Fruit fly (Drosophila melanogaster): Measurements from ENCODE around the gene CG8159.
A peak's percentile ranks its signal among the peaks of the same experiment; 100 is the strongest.

The CG8159 gene

dm6 chr3R:8712722-8713131 is 13.9 kb upstream of the CG8159 start, which contains the start of gene CG8112:
TSS of gene CG8112 (plus strand) at chr3R:8712933.
- TF ChIP-seq Blimp-1 (GFP tag; optimal IDR thresholded peaks at IDR 0.05) (peak; percentile 23), CG11902 (GFP tag; optimal IDR thresholded peaks at IDR 0.05) (no peak), eg (GFP tag; IDR thresholded peaks at IDR 0.05) (peak; percentile 41; the same call in 2 of the 3 replicates), CG34406 (GFP tag; optimal IDR thresholded peaks at IDR 0.05) (peak; percentile 47), CG6163 (GFP tag; IDR thresholded peaks at IDR 0.05) (peak; percentile 64), Sox15 (GFP tag; optimal IDR thresholded peaks at IDR 0.05) (no peak), Hr39 (GFP tag; optimal IDR thresholded peaks at IDR 0.05) (no peak), lz (GFP tag; optimal IDR thresholded peaks at IDR 0.05) (no peak), Gug (GFP tag; IDR thresholded peaks at IDR 0.05) (no peak), Eip78C (GFP tag) (peak; percentile 63), fkh (GFP tag; optimal IDR thresholded peaks at IDR 0.05) (peak; percentile 9), dac (GFP tag; optimal IDR thresholded peaks at IDR 0.05) (no peak), Ets96B (tag; optimal IDR thresholded peaks at IDR 0.05) (no peak), pdm3 (GFP tag; optimal IDR thresholded peaks at IDR 0.05) (no peak), acj6 (GFP tag; optimal IDR thresholded peaks at IDR 0.05) (peak; percentile 27), Hr4 (GFP tag; optimal IDR thresholded peaks at IDR 0.05) (no peak), CG10631 (GFP tag; optimal IDR thresholded peaks at IDR 0.05) (peak; percentile 19), achi (GFP tag; optimal IDR thresholded peaks at IDR 0.05) (peak; percentile 46), OdsH (GFP tag; optimal IDR thresholded peaks at IDR 0.05) (peak; percentile 14), fd59A (GFP tag; optimal IDR thresholded peaks at IDR 0.05) (no peak), CG6276 (GFP tag; optimal IDR thresholded peaks at IDR 0.05) (peak; percentile 1), CG7368 (GFP tag; optimal IDR thresholded peaks at IDR 0.05) (no peak), Sox14 (GFP tag; optimal IDR thresholded peaks at IDR 0.05) (no peak), CG8119 (GFP tag; IDR thresholded peaks at IDR 0.05) (no peak), salr (GFP tag; optimal IDR thresholded peaks at IDR 0.05) (peak in 1 of 2 experiments; percentile 14), Eip93F (GFP tag; optimal IDR thresholded peaks at IDR 0.05) (no peak), Ets21C (GFP tag; optimal IDR thresholded peaks at IDR 0.05) (no peak), Lpt (GFP tag; optimal IDR thresholded peaks at IDR 0.05) (no peak), Smox (GFP tag; optimal IDR thresholded peaks at IDR 0.05) (no peak), topi (GFP tag; optimal IDR thresholded peaks at IDR 0.05) (peak; percentile 2), svp (GFP tag) (peak; percentile 78), spab (GFP tag; optimal IDR thresholded peaks at IDR 0.05) (peak; percentile 3), cyc (GFP tag; optimal IDR thresholded peaks at IDR 0.05) (no peak), CG9139 (GFP tag; optimal IDR thresholded peaks at IDR 0.05) (no peak), Eip75B (GFP tag; optimal IDR thresholded peaks at IDR 0.05) (no peak), fd85E (GFP tag; optimal IDR thresholded peaks at IDR 0.05) (no peak), vri (GFP tag; optimal IDR thresholded peaks at IDR 0.05) (no peak), CG4318 (GFP tag; optimal IDR thresholded peaks at IDR 0.05) (no peak), CG15336 (GFP tag; IDR thresholded peaks at IDR 0.05) (no peak), net (GFP tag; optimal IDR thresholded peaks at IDR 0.05) (no peak), CG11294 (GFP tag; IDR thresholded peaks at IDR 0.05) (no peak), CG3919 (GFP tag; optimal IDR thresholded peaks at IDR 0.05) (peak; percentile 34), CG6792 (GFP tag; optimal IDR thresholded peaks at IDR 0.05) (no peak), CG31627 (GFP tag; optimal IDR thresholded peaks at IDR 0.05) (no peak), dsx (GFP tag; optimal IDR thresholded peaks at IDR 0.05; ENCODE audit: poor library complexity, severe bottlenecking) (peak; percentile 21), CG32006 (GFP tag; optimal IDR thresholded peaks at IDR 0.05) (peak; percentile 74), CG6854 (GFP tag; optimal IDR thresholded peaks at IDR 0.05) (no peak), CG1621 (tag; optimal IDR thresholded peaks at IDR 0.05) (no peak), Sox102F (GFP tag; optimal IDR thresholded peaks at IDR 0.05) (no peak), ss (GFP tag; optimal IDR thresholded peaks at IDR 0.05) (peak in 1 of 2 experiments; percentile 16), CG3032 (tag; optimal IDR thresholded peaks at IDR 0.05) (peak; percentile 28), CG8632 (GFP tag; optimal IDR thresholded peaks at IDR 0.05) (peak; percentile 59), CG16779 (tag; optimal IDR thresholded peaks at IDR 0.05) (no peak)
